Worm (Caenorhabditis elegans): Measurements from ENCODE around the gene F18C5.9.
A peak's percentile ranks its signal among the peaks of the same experiment; 100 is the strongest.

F18C5.9 gene

ce11 chrII:6589408-6589807, 22.5 kb downstream of the F18C5.9 start, which contains the start of gene vps-32.1:
Gene vps-32.1 (plus strand): TSS chrII:6589708.
- TF ChIP-seq lin-26 (GFP tag; IDR thresholded peaks at IDR 0.05) (0 out of 2 replicates have a peak, but pooled peaks have one; percentile 19), tbx-9 (tag; optimal IDR thresholded peaks at IDR 0.05; ENCODE audit: borderline replicate concordance) (no peak)

ce11 chrII:6591000-6591399, 24.1 kb downstream of the F18C5.9 start:
- TF ChIP-seq B0336.3 (GFP tag; IDR thresholded peaks at IDR 0.05) (peak; percentile 55; the same call in 1 of the 2 replicates), nhr-90 (tag; optimal IDR thresholded peaks at IDR 0.05) (peak; percentile 15), ekl-4 (GFP tag; IDR thresholded peaks at IDR 0.05) (0 out of 2 replicates have a peak, but pooled peaks have one; percentile 27), lag-1 (GFP tag; IDR thresholded peaks at IDR 0.05) (no peak), nfyb-1 (GFP tag; IDR thresholded peaks at IDR 0.05) (peak; percentile 72; the same call in 1 of the 2 replicates), K11D2.4 (GFP tag; IDR thresholded peaks at IDR 0.05) (0 out of 2 replicates have a peak, but pooled peaks have one; percentile 15), T26A5.8 (tag; optimal IDR thresholded peaks at IDR 0.05) (peak; percentile 54), C06A6.2 (GFP tag; conservative IDR thresholded peaks at IDR 0.05) (no peak), bed-1 (GFP tag; IDR thresholded peaks at IDR 0.05) (no peak), mxl-1 (tag; optimal IDR thresholded peaks at IDR 0.05) (peak; percentile 26), hmg-1.2 (GFP tag; IDR thresholded peaks at IDR 0.05) (peak; percentile 21; the same call in 1 of the 2 replicates), nhr-80 (tag; optimal IDR thresholded peaks at IDR 0.05) (no peak), mes-4 (tag; optimal IDR thresholded peaks at IDR 0.05) (no peak), Y95B8A.8 (GFP tag; IDR thresholded peaks at IDR 0.05) (0 out of 2 replicates have a peak, but pooled peaks have one; percentile 53), cebp-1 (GFP tag; IDR thresholded peaks at IDR 0.05) (no peak), cebp-1 (tag; optimal IDR thresholded peaks at IDR 0.05) (peak; percentile 46), madf-6 (GFP tag; IDR thresholded peaks at IDR 0.05) (0 out of 2 replicates have a peak, but pooled peaks have one; percentile 33), egrh-3 (GFP tag; IDR thresholded peaks at IDR 0.05) (no peak), F52B5.7 (tag; optimal IDR thresholded peaks at IDR 0.05) (peak; percentile 42), dox-1 (GFP tag; IDR thresholded peaks at IDR 0.05) (0 out of 2 replicates have a peak, but pooled peaks have one; percentile 9), ceh-40 (GFP tag; IDR thresholded peaks at IDR 0.05) (no peak), hrde-1 (tag; optimal IDR thresholded peaks at IDR 0.05; ENCODE audit: borderline replicate concordance) (peak; percentile 26)

- TF ChIP-seq nhr-80 (tag; optimal IDR thresholded peaks at IDR 0.05) (no peak), hlh-26 (GFP tag; conservative IDR thresholded peaks at IDR 0.05) (no peak), hmg-20 (GFP tag; IDR thresholded peaks at IDR 0.05) (no peak), Y56A3A.18 (GFP tag; IDR thresholded peaks at IDR 0.05) (no peak), snpc-3.4 (tag; optimal IDR thresholded peaks at IDR 0.05) (no peak), attf-5 (GFP tag; optimal IDR thresholded peaks at IDR 0.05) (no peak), T26A5.8 (tag; optimal IDR thresholded peaks at IDR 0.05) (no peak), repo-1 (tag; optimal IDR thresholded peaks at IDR 0.05) (no peak), F22D6.2 (tag; optimal IDR thresholded peaks at IDR 0.05) (no peak), zfh-2 (GFP tag; conservative IDR thresholded peaks at IDR 0.05) (no peak), sea-2 (GFP tag; IDR thresholded peaks at IDR 0.05) (no peak), mel-28 (tag; optimal IDR thresholded peaks at IDR 0.05; ENCODE audit: borderline replicate concordance) (no peak), nhr-120 (GFP tag; IDR thresholded peaks at IDR 0.05) (no peak)
These were observed 25.3 kb downstream of the F18C5.9 start, which contains the start of gene C56C10.9 for ce11 chrII:6592251-6592650. Gene C56C10.9 (minus strand): TSS chrII:6592351.

- TF ChIP-seq tlf-1 (GFP tag; optimal IDR thresholded peaks at IDR 0.05): no peak
These were observed 27.2 kb downstream of the F18C5.9 start, which contains the start of gene aipr-1 for ce11 chrII:6594151-6594550. Gene aipr-1 (minus strand): TSS chrII:6594251.

Measured in whole organism, young adult.